Worm (Caenorhabditis elegans) whole organism, mixed stage, embryonic: ENCODE measurements around the gene ZK742.4.

ENCODE experiments used
- M03D4.4 ChIP-seq: sonication (generic microtip); optimal IDR thresholded peaks from 2 replicates; lab custom pipeline; 2017; ENCODE audit warnings: mild to moderate bottlenecking, missing genetic modification characterization, missing compliant biosample characterization
- ces-1 ChIP-seq: fragments of 150-350 bp; optimal IDR thresholded peaks from 2 replicates; lab custom pipeline; 2014; ENCODE audit warnings: missing biosample characterization, missing genetic modification reagents, missing genetic modification characterization
- lin-32 ChIP-seq: fragments of 200-800 bp; sonication (Bioruptor generic); optimal IDR thresholded peaks from 2 replicates; lab custom pipeline; 2018; ENCODE audit warnings: mild to moderate bottlenecking, missing genetic modification characterization, missing compliant biosample characterization

ce11 chrV:7852078-7852477 lies 40.5 kb upstream of the ZK742.4 start:
- TF ChIP-seq lin-32 (GFP tag; lab: Kevin White, UChicago) = no peak
- TF ChIP-seq ces-1 (GFP tag; lab: Kevin White, UChicago) = no peak
- TF ChIP-seq M03D4.4 = no peak
